Worm (Caenorhabditis elegans) whole organism, mixed stage, embryonic: Measurements from ENCODE around the gene jbts-14.

Experiments
- blmp-1 ChIP-seq: fragments of 150-350 bp; optimal IDR thresholded peaks from 2 replicates; lab custom pipeline; 2014; ENCODE audit warnings: missing biosample characterization, missing genetic modification characterization
- ceh-39 ChIP-seq: fragments of 150-350 bp; optimal IDR thresholded peaks from 2 replicates; lab custom pipeline; 2014; ENCODE audit warnings: missing biosample characterization, missing genetic modification characterization
- ces-1 ChIP-seq: fragments of 150-350 bp; optimal IDR thresholded peaks from 2 replicates; lab custom pipeline; 2014; ENCODE audit warnings: missing biosample characterization, missing genetic modification reagents, missing genetic modification characterization
- cnd-1 ChIP-seq: fragments of 200-800 bp; sonication (Bioruptor generic); optimal IDR thresholded peaks from 2 replicates; lab custom pipeline; 2018; ENCODE audit warnings: mild to moderate bottlenecking, missing genetic modification characterization, missing compliant biosample characterization
- elt-3 ChIP-seq: fragments of 150-350 bp; optimal IDR thresholded peaks from 2 replicates; lab custom pipeline; 2014; ENCODE audit warnings: missing biosample characterization, missing genetic modification characterization
- lin-13 ChIP-seq: fragments of 150-350 bp; optimal IDR thresholded peaks from 2 replicates; lab custom pipeline; 2014; ENCODE audit warnings: missing biosample characterization, missing genetic modification characterization
- nhr-237 ChIP-seq: fragments of 150-350 bp; optimal IDR thresholded peaks from 2 replicates; lab custom pipeline; 2014; ENCODE audit warnings: missing biosample characterization, missing genetic modification characterization
- nhr-28 ChIP-seq: fragments of 150-350 bp; optimal IDR thresholded peaks from 2 replicates; lab custom pipeline; 2014; ENCODE audit warnings: missing biosample characterization, missing genetic modification characterization
- nhr-76 ChIP-seq: sonication (generic microtip); optimal IDR thresholded peaks from 2 replicates; lab custom pipeline; 2017; ENCODE audit warnings: missing biosample characterization, missing genetic modification characterization
- snpc-4 ChIP-seq: fragments of 150-350 bp; optimal IDR thresholded peaks from 2 replicates; lab custom pipeline; 2014; ENCODE audit warnings: missing biosample characterization, missing genetic modification characterization
- unc-120 ChIP-seq: sonication (generic microtip); optimal IDR thresholded peaks from 2 replicates; lab custom pipeline; 2017; ENCODE audit warnings: missing genetic modification characterization, missing compliant biosample characterization; ENCODE audit not compliant: poor library complexity, severe bottlenecking
- ztf-11 ChIP-seq: fragments of 150-350 bp; optimal IDR thresholded peaks from 2 replicates; lab custom pipeline; 2014; ENCODE audit warnings: missing biosample characterization, missing genetic modification characterization

DNA sequence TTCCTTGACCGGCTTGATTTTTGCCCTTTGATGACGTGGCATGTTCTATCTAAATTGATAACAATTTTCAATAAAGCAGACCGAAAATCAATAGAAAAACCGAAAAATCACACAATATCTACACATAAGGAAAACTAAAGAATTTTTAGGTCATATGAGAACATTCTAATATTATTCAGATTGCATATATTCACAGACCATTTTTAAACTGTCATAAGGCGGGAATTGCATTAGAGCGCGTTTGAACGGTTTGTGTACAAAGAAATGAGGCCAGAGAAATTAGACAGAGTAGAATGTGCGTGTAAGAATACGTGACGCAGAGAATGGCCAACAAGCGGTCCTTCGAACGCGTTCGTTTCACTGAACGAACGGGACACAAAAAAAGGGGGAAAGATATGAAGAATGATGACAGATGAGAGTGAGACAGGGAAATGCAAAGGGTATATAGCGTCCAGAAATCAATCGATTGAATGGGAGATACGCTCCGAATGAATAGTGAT is 32.9 kb downstream of the jbts-14 start, which contains the start of gene M02D8.3:
- peak; percentile 78 for TF ChIP-seq ceh-39 (tag; lab: Kevin White, UChicago)
- TF ChIP-seq blmp-1, result no peak
- TF ChIP-seq snpc-4, result no peak
- no peak for TF ChIP-seq nhr-28 (tag; lab: Kevin White, UChicago)
- TF ChIP-seq ces-1 (GFP tag; lab: Kevin White, UChicago), result peak; percentile 38
- peak; percentile 46 for TF ChIP-seq lin-13 (tag; lab: Kevin White, UChicago)
- no peak for TF ChIP-seq elt-3 (tag; lab: Kevin White, UChicago)
- TF ChIP-seq nhr-237, result no peak
- no peak for TF ChIP-seq nhr-76 (tag; lab: Kevin White, UChicago)
- peak; percentile 56 for TF ChIP-seq cnd-1 (tag; lab: Kevin White, UChicago)
- peak; percentile 29 for TF ChIP-seq unc-120
- no peak for TF ChIP-seq ztf-11 (tag; lab: Kevin White, UChicago)
